Comparison of ENCODE assay signal across 1 fruit fly cellular context in the genomic region with DNA sequence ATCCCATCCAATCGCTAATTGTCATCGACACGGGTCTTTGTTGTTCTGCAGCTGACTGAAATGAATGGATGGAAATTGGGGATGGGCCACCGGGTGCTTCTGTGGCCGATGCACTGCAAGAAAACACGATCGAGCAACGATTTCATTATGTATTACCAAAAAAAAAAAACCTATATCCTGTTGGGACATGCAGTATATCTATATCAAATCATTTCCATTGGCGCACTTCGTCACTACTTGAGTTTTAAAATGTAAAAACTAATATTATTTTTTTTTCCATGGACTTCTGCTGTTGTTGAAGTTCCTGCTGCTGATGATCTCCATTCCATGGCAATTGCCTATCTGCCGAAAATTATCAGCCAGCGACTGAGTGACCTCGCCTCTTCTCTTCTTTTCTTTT.
TF ChIP-seq lines count a peak whose summit lies in the region.

No protein-coding gene starts in this region.

TF ChIP-seq in whole organism, embryonic, 481 proteins besides CTCF, POLR2A, EP300 and RAD21 (continued from another document and continues in another):
- TF ChIP-seq Atf3 (GFP tag; optimal IDR thresholded peaks at IDR 0.05; lab: Kevin White, UChicago) (peak; percentile 39), CG10543 (GFP tag; optimal IDR thresholded peaks at IDR 0.05; lab: Kevin White, UChicago) (no peak), CG18599 (GFP tag; optimal IDR thresholded peaks at IDR 0.05; lab: Kevin White, UChicago) (peak; percentile 2), CG30431 (GFP tag; optimal IDR thresholded peaks at IDR 0.05; lab: Kevin White, UChicago) (peak; percentile 33), CG12071 (GFP tag; optimal IDR thresholded peaks at IDR 0.05; lab: Kevin White, UChicago) (no peak), CG6175 (GFP tag; IDR thresholded peaks at IDR 0.05; lab: Robert Waterston, UW) (0 out of 3 replicates have a peak, but pooled peaks have one; percentile 44), dpn (GFP tag; optimal IDR thresholded peaks at IDR 0.05; lab: Kevin White, UChicago) (peak; percentile 34 to 60), CG8478 (optimal IDR thresholded peaks at IDR 0.05; lab: Kevin White, UChicago) (no peak), CHES-1-like (GFP tag; optimal IDR thresholded peaks at IDR 0.05; lab: Kevin White, UChicago) (no peak), jigr1 (GFP tag; IDR thresholded peaks at IDR 0.05; lab: Robert Waterston, UW) (0 out of 3 replicates have a peak, but pooled peaks have one; percentile 34), B-H1 (GFP tag; IDR thresholded peaks at IDR 0.05; lab: Robert Waterston, UW) (peak; percentile 42; the same call in 2 of the 3 replicates), CG11504 (tag; optimal IDR thresholded peaks at IDR 0.05; lab: Kevin White, UChicago) (peak; percentile 86), CG2678 (tag; optimal IDR thresholded peaks at IDR 0.05; lab: Kevin White, UChicago) (peak; percentile 59), salm (tag; optimal IDR thresholded peaks at IDR 0.05; lab: Kevin White, UChicago) (no peak), tio (GFP tag; optimal IDR thresholded peaks at IDR 0.05; lab: Kevin White, UChicago) (peak; percentile 34), CG13624 (GFP tag; optimal IDR thresholded peaks at IDR 0.05; lab: Kevin White, UChicago) (no peak), Ada2b (GFP tag; IDR thresholded peaks at IDR 0.05; lab: Robert Waterston, UW) (peak; percentile 65), TFAM (GFP tag; optimal IDR thresholded peaks at IDR 0.05; lab: Kevin White, UChicago) (no peak), ap (GFP tag; IDR thresholded peaks at IDR 0.05; lab: Robert Waterston, UW) (peak; percentile 38; the same call in 1 of the 2 replicates), CG9215 (GFP tag; IDR thresholded peaks at IDR 0.05; lab: Robert Waterston, UW) (peak; percentile 45; the same call in 1 of the 2 replicates), CG11560 (tag; IDR thresholded peaks at IDR 0.05; lab: Robert Waterston, UW) (peak; percentile 32; the same call in 1 of the 3 replicates), danr (GFP tag; IDR thresholded peaks at IDR 0.05; lab: Robert Waterston, UW) (peak; percentile 71; the same call in 1 of the 2 replicates), hbn (GFP tag; IDR thresholded peaks at IDR 0.05; lab: Robert Waterston, UW; ENCODE audit: partially characterized antibody) (no peak), Asciz (GFP tag; optimal IDR thresholded peaks at IDR 0.05; lab: Kevin White, UChicago) (no peak), tin (GFP tag; optimal IDR thresholded peaks at IDR 0.05; lab: Kevin White, UChicago) (peak; percentile 63), CG10959 (GFP tag; IDR thresholded peaks at IDR 0.05; lab: Robert Waterston, UW) (peak; percentile 45), CG3847 (GFP tag; IDR thresholded peaks at IDR 0.05; lab: Robert Waterston, UW) (no peak), CG12659 (GFP tag; optimal IDR thresholded peaks at IDR 0.05; lab: Kevin White, UChicago) (no peak), Hr3 (GFP tag; optimal IDR thresholded peaks at IDR 0.05; lab: Kevin White, UChicago) (peak; percentile 40), pfk (GFP tag; optimal IDR thresholded peaks at IDR 0.05; lab: Kevin White, UChicago) (no peak), CG11085 (GFP tag; IDR thresholded peaks at IDR 0.05; lab: Robert Waterston, UW) (peak; percentile 29; the same call in 1 of the 2 replicates), nerfin-2 (GFP tag; IDR thresholded peaks at IDR 0.05; lab: Robert Waterston, UW; ENCODE audit: partially characterized antibody) (no peak), CG4854 (GFP tag; optimal IDR thresholded peaks at IDR 0.05; lab: Kevin White, UChicago) (no peak), Atf-2 (GFP tag; optimal IDR thresholded peaks at IDR 0.05; lab: Kevin White, UChicago) (no peak), slou (GFP tag; optimal IDR thresholded peaks at IDR 0.05; lab: Kevin White, UChicago) (no peak), CG8089 (GFP tag; optimal IDR thresholded peaks at IDR 0.05; lab: Kevin White, UChicago) (no peak), Abd-B (GFP tag; optimal IDR thresholded peaks at IDR 0.05; lab: Kevin White, UChicago) (peak; percentile 24), ERR (GFP tag; optimal IDR thresholded peaks at IDR 0.05; lab: Kevin White, UChicago) (peak; percentile 11), HLH3B (GFP tag; IDR thresholded peaks at IDR 0.05; lab: Robert Waterston, UW) (peak; percentile 79), Doc2 (GFP tag; IDR thresholded peaks at IDR 0.05; lab: Robert Waterston, UW) (0 out of 2 replicates have a peak, but pooled peaks have one; percentile 35), odd (GFP tag; optimal IDR thresholded peaks at IDR 0.05; lab: Kevin White, UChicago) (peak; percentile 5), NC2α (GFP tag; optimal IDR thresholded peaks at IDR 0.05; lab: Kevin White, UChicago) (peak; percentile 3), Sry-δ (GFP tag; optimal IDR thresholded peaks at IDR 0.05; lab: Kevin White, UChicago) (peak; percentile 12), CG9797 (GFP tag; optimal IDR thresholded peaks at IDR 0.05; lab: Kevin White, UChicago) (no peak), bbx (GFP tag; IDR thresholded peaks at IDR 0.05; lab: Robert Waterston, UW; ENCODE audit: partially characterized antibody) (no peak), klu (GFP tag; IDR thresholded peaks at IDR 0.05; lab: Robert Waterston, UW) (no peak), Meics (GFP tag; optimal IDR thresholded peaks at IDR 0.05; lab: Kevin White, UChicago) (peak; percentile 15), Sry-β (GFP tag; optimal IDR thresholded peaks at IDR 0.05; lab: Kevin White, UChicago) (no peak), CG7928 (GFP tag; optimal IDR thresholded peaks at IDR 0.05; lab: Kevin White, UChicago) (peak; percentile 2), hth (optimal IDR thresholded peaks at IDR 0.05; lab: Kevin White, UChicago) (no peak), Blimp-1 (GFP tag; optimal IDR thresholded peaks at IDR 0.05; lab: Kevin White, UChicago) (peak; percentile 70), CG18011 (GFP tag; optimal IDR thresholded peaks at IDR 0.05; lab: Kevin White, UChicago) (no peak), row (GFP tag; IDR thresholded peaks at IDR 0.05; lab: Robert Waterston, UW) (peak; percentile 76), CG10979 (tag; optimal IDR thresholded peaks at IDR 0.05; lab: Kevin White, UChicago) (peak; percentile 74), ems (GFP tag; optimal IDR thresholded peaks at IDR 0.05; lab: Kevin White, UChicago) (peak; percentile 48), Xbp1 (GFP tag; optimal IDR thresholded peaks at IDR 0.05; lab: Kevin White, UChicago) (peak; percentile 67), CG1603 (tag; optimal IDR thresholded peaks at IDR 0.05; lab: Kevin White, UChicago) (no peak), crc (GFP tag; optimal IDR thresholded peaks at IDR 0.05; lab: Kevin White, UChicago) (peak; percentile 46), Awh (GFP tag; IDR thresholded peaks at IDR 0.05; lab: Robert Waterston, UW) (peak; percentile 81; the same call in 1 of the 2 replicates), corto (GFP tag; optimal IDR thresholded peaks at IDR 0.05; lab: Kevin White, UChicago) (peak; percentile 24), CG18476 (GFP tag; optimal IDR thresholded peaks at IDR 0.05; lab: Kevin White, UChicago) (no peak), CG32767 (GFP tag; IDR thresholded peaks at IDR 0.05; lab: Robert Waterston, UW) (peak; percentile 38; the same call in 1 of the 2 replicates), CG12769 (tag; optimal IDR thresholded peaks at IDR 0.05; lab: Kevin White, UChicago) (no peak), dan (GFP tag; IDR thresholded peaks at IDR 0.05; lab: Robert Waterston, UW) (no peak), Dbx (GFP tag; IDR thresholded peaks at IDR 0.05; lab: Robert Waterston, UW) (0 out of 3 replicates have a peak, but pooled peaks have one; percentile 44), gcm2 (GFP tag; optimal IDR thresholded peaks at IDR 0.05; lab: Kevin White, UChicago) (no peak), CG8290 (GFP tag; optimal IDR thresholded peaks at IDR 0.05; lab: Kevin White, UChicago) (no peak), CG8290 (tag; optimal IDR thresholded peaks at IDR 0.05; lab: Kevin White, UChicago) (no peak), ci (GFP tag; IDR thresholded peaks at IDR 0.05; lab: Robert Waterston, UW) (peak; percentile 81; the same call in 2 of the 3 replicates), bcd (GFP tag; optimal IDR thresholded peaks at IDR 0.05; lab: Kevin White, UChicago) (peak; percentile 35), Ptx1 (GFP tag; IDR thresholded peaks at IDR 0.05; lab: Robert Waterston, UW) (peak; percentile 71), CG15696 (tag; optimal IDR thresholded peaks at IDR 0.05; lab: Kevin White, UChicago) (no peak), Jarid2 (GFP tag; optimal IDR thresholded peaks at IDR 0.05; lab: Kevin White, UChicago) (no peak), BEAF-32 (GFP tag; optimal IDR thresholded peaks at IDR 0.05; lab: Kevin White, UChicago) (no peak), sim (GFP tag; IDR thresholded peaks at IDR 0.05; lab: Robert Waterston, UW) (0 out of 2 replicates have a peak, but pooled peaks have one; percentile 56), CG13123 (GFP tag; optimal IDR thresholded peaks at IDR 0.05; lab: Kevin White, UChicago) (peak; percentile 29), CkIIα-i1 (GFP tag; IDR thresholded peaks at IDR 0.05; lab: Robert Waterston, UW) (no peak), D19A (tag; optimal IDR thresholded peaks at IDR 0.05; lab: Kevin White, UChicago) (peak; percentile 50), CG12744 (GFP tag; optimal IDR thresholded peaks at IDR 0.05; lab: Kevin White, UChicago) (no peak), chn (GFP tag; optimal IDR thresholded peaks at IDR 0.05; lab: Kevin White, UChicago) (peak; percentile 59), CG8924 (tag; optimal IDR thresholded peaks at IDR 0.05; lab: Kevin White, UChicago) (no peak), CG14667 (GFP tag; IDR thresholded peaks at IDR 0.05; lab: Robert Waterston, UW) (peak; percentile 66; the same call in 1 of the 2 replicates), CG16813 (GFP tag; IDR thresholded peaks at IDR 0.05; lab: Robert Waterston, UW; ENCODE audit: partially characterized antibody) (no peak), CG10321 (GFP tag; IDR thresholded peaks at IDR 0.05; lab: Robert Waterston, UW) (no peak), CG30403 (GFP tag; optimal IDR thresholded peaks at IDR 0.05; lab: Kevin White, UChicago) (peak; percentile 60), sug (tag; optimal IDR thresholded peaks at IDR 0.05; lab: Kevin White, UChicago) (no peak), MBD-R2 (GFP tag; IDR thresholded peaks at IDR 0.05; lab: Robert Waterston, UW) (peak; percentile 31; the same call in 1 of the 2 replicates), CG15601 (tag; optimal IDR thresholded peaks at IDR 0.05; lab: Kevin White, UChicago) (peak; percentile 37), CG17359 (tag; optimal IDR thresholded peaks at IDR 0.05; lab: Kevin White, UChicago) (peak; percentile 56), CG10565 (GFP tag; optimal IDR thresholded peaks at IDR 0.05; lab: Kevin White, UChicago) (no peak), dm (GFP tag; optimal IDR thresholded peaks at IDR 0.05; lab: Kevin White, UChicago) (no peak), CG12219 (GFP tag; optimal IDR thresholded peaks at IDR 0.05; lab: Kevin White, UChicago) (no peak), CG4404 (GFP tag; IDR thresholded peaks at IDR 0.05; lab: Robert Waterston, UW) (peak; percentile 47), Lpt (GFP tag; optimal IDR thresholded peaks at IDR 0.05; lab: Kevin White, UChicago) (no peak), D (optimal IDR thresholded peaks at IDR 0.05; lab: Kevin White, UChicago) (no peak), D (GFP tag; optimal IDR thresholded peaks at IDR 0.05; lab: Kevin White, UChicago) (peak; percentile 65), CG7839 (tag; optimal IDR thresholded peaks at IDR 0.05; lab: Kevin White, UChicago) (peak; percentile 61), HLH54F (GFP tag; optimal IDR thresholded peaks at IDR 0.05; lab: Kevin White, UChicago) (no peak), CG14050 (GFP tag; IDR thresholded peaks at IDR 0.05; lab: Robert Waterston, UW) (peak; percentile 34; the same call in 1 of the 3 replicates), schlank (tag; optimal IDR thresholded peaks at IDR 0.05; lab: Kevin White, UChicago) (no peak), knrl (GFP tag; IDR thresholded peaks at IDR 0.05; lab: Robert Waterston, UW; ENCODE audit: partially characterized antibody) (no peak), CG7357 (GFP tag; IDR thresholded peaks at IDR 0.05; lab: Robert Waterston, UW) (peak; percentile 68; the same call in 2 of the 3 replicates), esg (GFP tag; conservative IDR thresholded peaks at IDR 0.05; lab: Robert Waterston, UW) (peak; percentile 71), Bgb (GFP tag; IDR thresholded peaks at IDR 0.05; lab: Robert Waterston, UW; ENCODE audit: partially characterized antibody) (no peak), grau (tag; optimal IDR thresholded peaks at IDR 0.05; lab: Kevin White, UChicago) (no peak), Bdp1 (GFP tag; optimal IDR thresholded peaks at IDR 0.05; lab: Kevin White, UChicago) (peak; percentile 14), CG4282 (GFP tag; optimal IDR thresholded peaks at IDR 0.05; lab: Kevin White, UChicago) (no peak), Dek (tag; optimal IDR thresholded peaks at IDR 0.05; lab: Kevin White, UChicago) (peak; percentile 20), CG1529 (GFP tag; optimal IDR thresholded peaks at IDR 0.05; lab: Kevin White, UChicago) (peak; percentile 40), CG33557 (GFP tag; optimal IDR thresholded peaks at IDR 0.05; lab: Kevin White, UChicago) (no peak), sqz (GFP tag; optimal IDR thresholded peaks at IDR 0.05; lab: Kevin White, UChicago) (no peak), NC2β (GFP tag; optimal IDR thresholded peaks at IDR 0.05; lab: Kevin White, UChicago) (no peak), dati (GFP tag; IDR thresholded peaks at IDR 0.05; lab: Robert Waterston, UW) (0 out of 2 replicates have a peak, but pooled peaks have one; percentile 43), lilli (GFP tag; optimal IDR thresholded peaks at IDR 0.05; lab: Kevin White, UChicago) (peak; percentile 56), Gug (GFP tag; IDR thresholded peaks at IDR 0.05; lab: Robert Waterston, UW) (peak; percentile 68), CG1602 (GFP tag; optimal IDR thresholded peaks at IDR 0.05; lab: Kevin White, UChicago) (peak; percentile 45), en (GFP tag; optimal IDR thresholded peaks at IDR 0.05; lab: Kevin White, UChicago) (no peak), wdn (GFP tag; IDR thresholded peaks at IDR 0.05; lab: Robert Waterston, UW) (no peak), CG4424 (GFP tag; optimal IDR thresholded peaks at IDR 0.05; lab: Kevin White, UChicago) (peak; percentile 53), HHEX (GFP tag; optimal IDR thresholded peaks at IDR 0.05; lab: Kevin White, UChicago) (no peak), gem (tag; optimal IDR thresholded peaks at IDR 0.05; lab: Kevin White, UChicago) (peak; percentile 76), CG7556 (GFP tag; optimal IDR thresholded peaks at IDR 0.05; lab: Kevin White, UChicago) (peak; percentile 56), amos (GFP tag; IDR thresholded peaks at IDR 0.05; lab: Robert Waterston, UW; ENCODE audit: partially characterized antibody) (no peak), gcm (GFP tag; optimal IDR thresholded peaks at IDR 0.05; lab: Kevin White, UChicago) (peak; percentile 27), sens-2 (GFP tag; IDR thresholded peaks at IDR 0.05; lab: Robert Waterston, UW) (0 out of 2 replicates have a peak, but pooled peaks have one; percentile 25)
